Fruit fly (Drosophila melanogaster) whole organism, adult: ENCODE data around the gene Coq4.

Source experiments
- CG11617 ChIP-seq: fragments of 200-800 bp; sonication (Bioruptor generic); optimal IDR thresholded peaks from 2 replicates; lab custom pipeline; 2017; ENCODE audit warnings: mild to moderate bottlenecking, missing biosample characterization, missing genetic modification reagents, missing genetic modification characterization
- Clk ChIP-seq: fragments of 200-800 bp; sonication (Bioruptor generic); optimal IDR thresholded peaks from 2 replicates; lab custom pipeline; 2017; ENCODE audit warnings: missing biosample characterization, missing genetic modification characterization

DNA sequence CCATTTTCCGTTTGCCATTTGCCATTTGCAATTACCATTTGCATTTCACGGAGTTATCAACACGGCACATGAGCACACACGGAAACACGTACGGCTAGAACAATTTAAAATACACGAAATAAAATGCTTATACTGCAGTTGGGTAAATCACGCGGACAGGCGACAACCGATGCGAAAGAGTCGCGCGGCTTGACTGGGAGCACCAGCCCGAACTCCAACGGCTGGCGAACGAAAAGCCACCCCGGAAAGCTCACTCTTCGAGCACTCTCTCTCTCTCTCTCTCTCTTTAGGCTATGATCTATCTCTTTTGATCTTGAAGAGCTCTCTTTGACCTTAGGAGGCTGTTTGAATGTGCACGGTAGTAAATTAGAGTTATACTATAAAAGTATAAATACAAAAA, 12.1 kb downstream of the Coq4 start, which contains the start of gene blot:
- no peak for TF ChIP-seq Clk (GFP tag; lab: Kevin White, UChicago)
- no peak for TF ChIP-seq CG11617 (GFP tag; lab: Kevin White, UChicago)
